Fruit fly (Drosophila melanogaster) whole organism, embryonic: ENCODE results near the gene Coa8.

ENCODE experiments used
- Antp ChIP-seq: fragments of 200-800 bp; sonication (Bioruptor generic); optimal IDR thresholded peaks from 3 replicates; lab custom pipeline; 2016; ENCODE audit warnings: missing biosample characterization, missing genetic modification characterization
- CG10274 ChIP-seq: fragments of 200-800 bp; sonication (Bioruptor generic); optimal IDR thresholded peaks from 3 replicates; lab custom pipeline; 2017; ENCODE audit warnings: missing biosample characterization, mild to moderate bottlenecking, missing genetic modification characterization
- CG10321 ChIP-seq: fragments of 200-800 bp; sonication (Bioruptor generic); IDR thresholded peaks from 2 replicates; pipeline ENCODE4 v1.3.6; 2022; ENCODE audit warnings: missing biosample characterization, missing genetic modification characterization
- CG10366 ChIP-seq: fragments of 200-800 bp; sonication (Bioruptor generic); IDR thresholded peaks from 2 replicates; pipeline ENCODE4 v1.3.6; 2022; ENCODE audit warnings: missing biosample characterization, missing genetic modification characterization
- CG12236 ChIP-seq: fragments of 200-800 bp; sonication (Bioruptor generic); optimal IDR thresholded peaks from 2 replicates; lab custom pipeline; 2016; ENCODE audit warnings: missing biosample characterization, missing genetic modification characterization
- CG12659 ChIP-seq: fragments of 200-800 bp; sonication (Bioruptor generic); optimal IDR thresholded peaks from 3 replicates; lab custom pipeline; 2017; ENCODE audit warnings: mild to moderate bottlenecking, missing biosample characterization, missing genetic modification reagents, missing genetic modification characterization
- CG13424 ChIP-seq: fragments of 200-800 bp; sonication (Bioruptor generic); optimal IDR thresholded peaks from 2 replicates; lab custom pipeline; 2019; ENCODE audit warnings: missing biosample characterization, mild to moderate bottlenecking, missing genetic modification characterization, moderate library complexity
- CG13894 ChIP-seq: fragments of 200-800 bp; sonication (Bioruptor generic); optimal IDR thresholded peaks from 3 replicates; lab custom pipeline; 2018; ENCODE audit warnings: missing biosample characterization, mild to moderate bottlenecking, missing genetic modification characterization, moderate library complexity
- CG15514 ChIP-seq: fragments of 200-800 bp; sonication (Bioruptor generic); optimal IDR thresholded peaks from 3 replicates; lab custom pipeline; 2017; ENCODE audit warnings: missing biosample characterization, missing genetic modification characterization, mild to moderate bottlenecking, moderate library complexity, missing genetic modification reagents
- CG15696 ChIP-seq: fragments of 200-800 bp; sonication (Bioruptor generic); optimal IDR thresholded peaks from 2 replicates; lab custom pipeline; 2019; ENCODE audit warnings: missing biosample characterization, mild to moderate bottlenecking, missing genetic modification characterization, moderate library complexity
- CG1603 ChIP-seq: fragments of 200-800 bp; sonication (Bioruptor generic); optimal IDR thresholded peaks from 2 replicates; lab custom pipeline; 2019; ENCODE audit warnings: missing biosample characterization, mild to moderate bottlenecking, missing genetic modification characterization, moderate library complexity
- CG2199 ChIP-seq: fragments of 200-800 bp; sonication (Bioruptor generic); IDR thresholded peaks from 3 replicates; pipeline ENCODE4 v1.3.6; 2022; ENCODE audit warnings: missing biosample characterization, missing genetic modification characterization
- CG34376 ChIP-seq: fragments of 200-800 bp; sonication (Bioruptor generic); optimal IDR thresholded peaks from 2 replicates; lab custom pipeline; 2018; ENCODE audit warnings: missing biosample characterization, mild to moderate bottlenecking, missing genetic modification characterization
- CG4328 ChIP-seq: fragments of 200-800 bp; sonication (Bioruptor generic); optimal IDR thresholded peaks from 3 replicates; lab custom pipeline; 2017; ENCODE audit warnings: missing biosample characterization, missing genetic modification reagents, missing genetic modification characterization
- CG9817 ChIP-seq: fragments of 200-800 bp; sonication (Bioruptor generic); optimal IDR thresholded peaks from 2 replicates; lab custom pipeline; 2018; ENCODE audit warnings: missing biosample characterization, mild to moderate bottlenecking, missing genetic modification characterization, moderate library complexity
- Dad ChIP-seq: fragments of 200-800 bp; sonication (Bioruptor generic); optimal IDR thresholded peaks from 3 replicates; lab custom pipeline; 2016; ENCODE audit warnings: missing biosample characterization, missing genetic modification characterization
- Dbx ChIP-seq: fragments of 200-800 bp; sonication (Bioruptor generic); IDR thresholded peaks from 3 replicates; pipeline ENCODE4 v1.3.6; 2022; ENCODE audit warnings: missing biosample characterization, missing genetic modification characterization
- Drgx ChIP-seq: fragments of 200-800 bp; sonication (Bioruptor generic); IDR thresholded peaks from 2 replicates; pipeline ENCODE4 v1.3.6; 2022; ENCODE audit warnings: missing biosample characterization, missing genetic modification characterization
- Elba2 ChIP-seq: fragments of 200-800 bp; sonication (Bioruptor generic); optimal IDR thresholded peaks from 3 replicates; lab custom pipeline; 2016; ENCODE audit warnings: missing biosample characterization, missing genetic modification characterization
- HLH54F ChIP-seq: fragments of 200-800 bp; sonication (Bioruptor generic); optimal IDR thresholded peaks from 3 replicates; lab custom pipeline; 2016; ENCODE audit warnings: missing biosample characterization, missing genetic modification characterization
- Hand ChIP-seq: fragments of 200-800 bp; sonication (Bioruptor generic); optimal IDR thresholded peaks from 2 replicates; lab custom pipeline; 2017; ENCODE audit warnings: mild to moderate bottlenecking, missing biosample characterization, missing genetic modification reagents, missing genetic modification characterization
- Hmr ChIP-seq: fragments of 200-800 bp; sonication (Bioruptor generic); optimal IDR thresholded peaks from 3 replicates; lab custom pipeline; 2017; ENCODE audit warnings: mild to moderate bottlenecking, missing biosample characterization, missing genetic modification reagents, missing genetic modification characterization
- Ssrp ChIP-seq: fragments of 200-800 bp; sonication (Bioruptor generic); optimal IDR thresholded peaks from 2 replicates; lab custom pipeline; 2018; ENCODE audit warnings: missing biosample characterization, mild to moderate bottlenecking, missing genetic modification characterization, moderate library complexity
- Taf1 ChIP-seq: fragments of 200-800 bp; sonication (Bioruptor generic); IDR thresholded peaks from 2 replicates; pipeline ENCODE4 v1.3.6; 2022; ENCODE audit warnings: missing biosample characterization, missing genetic modification characterization
- chif ChIP-seq, 2 experiments: fragments of 200-800 bp; sonication (Bioruptor generic); optimal IDR thresholded peaks; 3 replicates each; lab custom pipeline; 2016; ENCODE audit warnings: missing biosample characterization in 2 of 2, missing genetic modification characterization in 2 of 2
- crc ChIP-seq: fragments of 200-800 bp; sonication (Bioruptor generic); optimal IDR thresholded peaks from 2 replicates; lab custom pipeline; 2016; ENCODE audit warnings: missing biosample characterization, missing genetic modification characterization
- dm ChIP-seq: fragments of 200-800 bp; sonication (Bioruptor generic); optimal IDR thresholded peaks from 3 replicates; lab custom pipeline; 2016; ENCODE audit warnings: missing biosample characterization, missing genetic modification characterization
- eve ChIP-seq, 2 experiments: fragments of >200 bp; optimal IDR thresholded peaks; 2 replicates each; lab custom pipeline; 2017; ENCODE audit warnings: missing biosample characterization in 2 of 2, missing genetic modification characterization in 2 of 2
- gem ChIP-seq: fragments of 200-800 bp; sonication (Bioruptor generic); optimal IDR thresholded peaks from 2 replicates; lab custom pipeline; 2019; ENCODE audit warnings: missing biosample characterization, mild to moderate bottlenecking, missing genetic modification characterization, moderate library complexity
- gro ChIP-seq: fragments of 200-800 bp; sonication (Bioruptor generic); optimal IDR thresholded peaks from 2 replicates; lab custom pipeline; 2016; ENCODE audit warnings: missing biosample characterization, missing genetic modification characterization
- hbn ChIP-seq: fragments of 200-800 bp; sonication (Bioruptor generic); IDR thresholded peaks from 2 replicates; pipeline ENCODE4 v1.3.6; 2022; ENCODE audit warnings: missing biosample characterization, missing genetic modification characterization; ENCODE audit not compliant: partially characterized antibody
- hth ChIP-seq: fragments of >200 bp; optimal IDR thresholded peaks from 2 replicates; lab custom pipeline; 2017; ENCODE audit warnings: inconsistent platforms
- ind ChIP-seq: fragments of 200-800 bp; sonication (Bioruptor generic); optimal IDR thresholded peaks from 3 replicates; lab custom pipeline; 2016; ENCODE audit warnings: missing biosample characterization, missing genetic modification characterization
- klu ChIP-seq: fragments of 200-800 bp; sonication (Bioruptor generic); IDR thresholded peaks from 2 replicates; pipeline ENCODE4 v1.3.6; 2022; ENCODE audit warnings: missing biosample characterization, missing genetic modification characterization
- lab ChIP-seq: fragments of 200-800 bp; sonication (Bioruptor generic); optimal IDR thresholded peaks from 3 replicates; lab custom pipeline; 2017; ENCODE audit warnings: missing biosample characterization, missing genetic modification characterization, mild to moderate bottlenecking, moderate library complexity, missing genetic modification reagents
- nmo ChIP-seq: fragments of 200-800 bp; sonication (Bioruptor generic); optimal IDR thresholded peaks from 2 replicates; lab custom pipeline; 2018; ENCODE audit warnings: missing biosample characterization, mild to moderate bottlenecking, missing genetic modification characterization, moderate library complexity
- odd ChIP-seq: fragments of 200-800 bp; sonication (Bioruptor generic); optimal IDR thresholded peaks from 2 replicates; lab custom pipeline; 2017; ENCODE audit warnings: missing biosample characterization, mild to moderate bottlenecking, missing genetic modification characterization
- org-1 ChIP-seq: fragments of 200-800 bp; sonication (Bioruptor generic); optimal IDR thresholded peaks from 2 replicates; lab custom pipeline; 2017; ENCODE audit warnings: missing biosample characterization, missing genetic modification characterization
- pfk ChIP-seq: fragments of 200-800 bp; sonication (Bioruptor generic); optimal IDR thresholded peaks from 2 replicates; lab custom pipeline; 2018; ENCODE audit warnings: missing biosample characterization, mild to moderate bottlenecking, missing genetic modification characterization, moderate library complexity
- prd ChIP-seq, 3 experiments: fragments of >200 bp in 2 of 3; fragments of 200-800 bp in 1 of 3; sonication (Bioruptor generic) in 1 of 3; optimal IDR thresholded peaks in 2 of 3; IDR thresholded peaks in 1 of 3; 2 replicates in 2 of 3; 3 replicates in 1 of 3; pipeline versions ENCODE4 v1.3.6 to Lab custom; 2017 to 2022; ENCODE audit warnings: missing biosample characterization in 1 of 3, missing genetic modification characterization in 1 of 3
- psq ChIP-seq: fragments of 200-800 bp; sonication (Bioruptor generic); optimal IDR thresholded peaks from 2 replicates; lab custom pipeline; 2017; ENCODE audit warnings: missing biosample characterization, missing genetic modification characterization
- pum ChIP-seq: fragments of 200-800 bp; sonication (Bioruptor generic); optimal IDR thresholded peaks from 2 replicates; lab custom pipeline; 2016; ENCODE audit warnings: missing biosample characterization, missing genetic modification characterization
- repo ChIP-seq: fragments of 200-800 bp; sonication (Bioruptor generic); optimal IDR thresholded peaks from 2 replicates; lab custom pipeline; 2016; ENCODE audit warnings: missing biosample characterization, missing genetic modification characterization
- rib ChIP-seq: fragments of 200-800 bp; sonication (Bioruptor generic); IDR thresholded peaks from 2 replicates; pipeline ENCODE4 v1.3.6; 2022; ENCODE audit warnings: missing biosample characterization, missing genetic modification characterization
- sens ChIP-seq: fragments of 200-800 bp; sonication (Bioruptor generic); peaks from one replicate; lab custom pipeline; 2016; ENCODE audit warnings: missing biosample characterization, missing genetic modification characterization
- slp2 ChIP-seq: fragments of 200-800 bp; sonication (Bioruptor generic); optimal IDR thresholded peaks from 2 replicates; lab custom pipeline; 2016; ENCODE audit warnings: missing biosample characterization, missing genetic modification characterization
- sug ChIP-seq: fragments of 200-800 bp; optimal IDR thresholded peaks from 2 replicates; lab custom pipeline; 2019; ENCODE audit warnings: missing biosample characterization, mild to moderate bottlenecking, missing genetic modification characterization, moderate library complexity
- wek ChIP-seq: fragments of 200-800 bp; sonication (Bioruptor generic); optimal IDR thresholded peaks from 3 replicates; lab custom pipeline; 2018; ENCODE audit warnings: missing biosample characterization, mild to moderate bottlenecking, missing genetic modification characterization, moderate library complexity
- zen2 ChIP-seq: fragments of 200-800 bp; sonication (Bioruptor generic); IDR thresholded peaks from 3 replicates; pipeline ENCODE4 v1.3.6; 2022; ENCODE audit warnings: missing biosample characterization, missing genetic modification characterization; ENCODE audit not compliant: partially characterized antibody

Gene Coa8

DNA sequence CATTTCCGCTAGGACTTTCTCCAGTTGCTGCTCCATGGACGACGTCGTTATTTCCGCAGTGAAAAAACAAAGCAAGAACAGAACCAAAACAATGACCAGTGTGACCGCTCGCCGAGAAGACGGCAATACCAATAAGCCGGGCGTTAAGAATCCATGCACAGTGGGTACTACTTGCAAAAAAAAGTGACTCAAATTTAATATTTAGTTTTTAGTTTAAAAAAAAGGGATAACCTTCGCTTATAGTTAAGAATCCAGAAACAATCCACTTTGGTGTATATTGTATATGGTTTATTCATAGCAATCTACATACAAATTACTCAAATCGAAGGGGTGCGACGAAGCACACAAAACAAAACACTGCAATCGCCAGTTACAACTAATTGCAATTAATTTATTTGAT, 21.2 kb upstream of the Coa8 start, which contains the start of gene Lamtor5 (continued):
- no peak for TF ChIP-seq CG2199 (GFP tag; lab: Robert Waterston, UW)
- TF ChIP-seq psq (GFP tag; lab: Kevin White, UChicago), result no peak
- peak; percentile 15; the same call in 1 of the 2 replicates for TF ChIP-seq klu (GFP tag; lab: Robert Waterston, UW)
- peak; percentile 32 for TF ChIP-seq HLH54F (GFP tag; lab: Kevin White, UChicago)
- peak; percentile 93 for TF ChIP-seq sens (GFP tag; lab: Kevin White, UChicago)
- TF ChIP-seq CG15696 (tag; lab: Kevin White, UChicago), result peak; percentile 15
- no peak for TF ChIP-seq pfk (GFP tag; lab: Kevin White, UChicago)
- TF ChIP-seq Taf1 (GFP tag; lab: Robert Waterston, UW), result 0 out of 2 replicates have a peak, but pooled peaks have one; percentile 29
- TF ChIP-seq hbn, result no peak
- peak; percentile 23 for TF ChIP-seq CG34376 (GFP tag; lab: Kevin White, UChicago)
- TF ChIP-seq Elba2 (GFP tag; lab: Kevin White, UChicago), result no peak
- 0 out of 2 replicates have a peak, but pooled peaks have one; percentile 20 for TF ChIP-seq CG10366 (GFP tag; lab: Robert Waterston, UW)
- no peak for TF ChIP-seq CG10274 (GFP tag; lab: Kevin White, UChicago)
- no peak for TF ChIP-seq eve (GFP tag; optimal IDR thresholded peaks at IDR 0.05; lab: Kevin White, UChicago)
- no peak for TF ChIP-seq Antp (GFP tag; lab: Kevin White, UChicago)
- TF ChIP-seq nmo, result peak; percentile 34
- TF ChIP-seq CG10321 (GFP tag; lab: Robert Waterston, UW), result 0 out of 2 replicates have a peak, but pooled peaks have one; percentile 16
- peak; percentile 32 for TF ChIP-seq Ssrp (tag; lab: Kevin White, UChicago)
- peak; percentile 49 for TF ChIP-seq Hmr
- peak in 1 of 2 experiments; percentile 37 for TF ChIP-seq chif (GFP tag; optimal IDR thresholded peaks at IDR 0.05; lab: Kevin White, UChicago)
- peak; percentile 19; the same call in 1 of the 2 replicates for TF ChIP-seq Drgx
- TF ChIP-seq CG13894 (tag; lab: Kevin White, UChicago), result peak; percentile 43
- TF ChIP-seq CG1603 (tag; lab: Kevin White, UChicago), result peak; percentile 27
- TF ChIP-seq gro (GFP tag; lab: Kevin White, UChicago), result peak; percentile 23
- TF ChIP-seq CG12659 (GFP tag; lab: Kevin White, UChicago), result peak; percentile 61
- TF ChIP-seq zen2, result no peak
- no peak for TF ChIP-seq dm (GFP tag; lab: Kevin White, UChicago)
- peak; percentile 14 for TF ChIP-seq Dad (GFP tag; lab: Kevin White, UChicago)
- peak; percentile 14 for TF ChIP-seq CG9817 (tag; lab: Kevin White, UChicago)

DNA sequence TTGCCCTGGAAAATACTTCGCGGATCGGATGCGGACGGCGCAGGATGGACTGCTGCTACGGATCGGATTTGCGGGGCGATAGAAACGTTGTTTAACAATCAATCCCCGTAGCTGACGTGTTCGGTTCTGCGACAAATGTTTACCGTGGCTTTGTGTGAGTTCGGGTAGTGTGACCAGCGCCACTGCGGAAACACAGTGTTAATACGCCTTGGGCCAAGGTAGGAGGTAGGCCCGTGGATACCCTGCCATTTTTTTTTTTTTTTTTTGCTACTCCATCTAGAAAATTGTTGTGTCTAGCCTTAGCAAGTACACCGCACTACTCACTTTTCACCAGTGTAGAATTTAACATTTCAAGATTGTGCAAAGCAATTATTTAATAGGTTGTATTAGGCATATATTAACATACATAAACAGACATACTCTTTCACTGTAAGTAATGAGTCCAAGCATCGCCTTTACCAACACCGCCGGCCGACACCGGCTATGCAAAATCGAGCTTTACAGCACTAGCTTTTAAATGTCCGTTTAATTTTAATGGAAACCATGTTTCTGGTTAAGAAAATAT, 18.4 kb upstream of the Coa8 start, which contains the start of gene deltaCOP:
TSS of gene deltaCOP (minus strand) at position 171 of the 565 bp plus-strand sequence.
- TF ChIP-seq sug (tag; lab: Kevin White, UChicago), result peak; percentile 78
- TF ChIP-seq CG4328 (GFP tag; lab: Kevin White, UChicago), result peak; percentile 43
- peak; percentile 37 for TF ChIP-seq wek (GFP tag; lab: Kevin White, UChicago)
- TF ChIP-seq CG12236 (GFP tag; lab: Kevin White, UChicago), result peak; percentile 72
- TF ChIP-seq crc (GFP tag; lab: Kevin White, UChicago), result peak; percentile 83
- TF ChIP-seq gem (tag; lab: Kevin White, UChicago), result no peak
- peak; percentile 92 for TF ChIP-seq gro (GFP tag; lab: Kevin White, UChicago)
- no peak for TF ChIP-seq prd (optimal IDR thresholded peaks at IDR 0.05; lab: Kevin White, UChicago)
- TF ChIP-seq prd (GFP tag; IDR thresholded peaks at IDR 0.05; lab: Robert Waterston, UW), result peak; percentile 90
- peak; percentile 87 for TF ChIP-seq slp2 (GFP tag; lab: Kevin White, UChicago)
- peak; percentile 77 for TF ChIP-seq CG15514 (GFP tag; lab: Kevin White, UChicago)
- no peak for TF ChIP-seq odd
- TF ChIP-seq repo (GFP tag; lab: Kevin White, UChicago), result peak; percentile 85
- TF ChIP-seq pum (GFP tag; lab: Kevin White, UChicago), result peak; percentile 89
- peak; percentile 59 for TF ChIP-seq org-1 (GFP tag; lab: Kevin White, UChicago)
- TF ChIP-seq CG13424 (tag; lab: Kevin White, UChicago), result peak; percentile 70
- peak; percentile 88 for TF ChIP-seq Dbx (GFP tag; lab: Robert Waterston, UW)
- no peak for TF ChIP-seq lab
- TF ChIP-seq Hand (GFP tag; lab: Kevin White, UChicago), result peak; percentile 13
- no peak for TF ChIP-seq hth (lab: Kevin White, UChicago)
- TF ChIP-seq rib, result peak; percentile 75
- TF ChIP-seq ind (GFP tag; lab: Kevin White, UChicago), result peak; percentile 90
